Worm (Caenorhabditis elegans) whole organism, late embryonic: ENCODE data around the gene ztf-29.

Experiments
- Y22D7AL.16 ChIP-seq: sonication (generic microtip); optimal IDR thresholded peaks from 2 replicates; lab custom pipeline; 2016; ENCODE audit warnings: missing genetic modification characterization, missing compliant biosample characterization
- ama-1 ChIP-seq: fragments of 150-350 bp; optimal IDR thresholded peaks from 2 replicates; lab custom pipeline; 2014
- ceh-14 ChIP-seq: sonication (generic microtip); optimal IDR thresholded peaks from 2 replicates; lab custom pipeline; 2016; ENCODE audit warnings: missing genotype, missing genetic modification characterization, missing compliant biosample characterization
- ceh-31 ChIP-seq: sonication (generic microtip); optimal IDR thresholded peaks from 2 replicates; lab custom pipeline; 2016; ENCODE audit warnings: missing genetic modification characterization, missing compliant biosample characterization
- elt-2 ChIP-seq: sonication (generic microtip); optimal IDR thresholded peaks from 2 replicates; lab custom pipeline; 2016; ENCODE audit warnings: missing genetic modification reagents, missing genetic modification characterization, missing compliant biosample characterization
- hlh-30 ChIP-seq: sonication (generic microtip); optimal IDR thresholded peaks from 2 replicates; lab custom pipeline; 2017; ENCODE audit warnings: antibody characterized with exemption, missing genetic modification characterization, missing compliant biosample characterization; ENCODE audit not compliant: insufficient read depth
- hlh-8 ChIP-seq: sonication (generic microtip); optimal IDR thresholded peaks from 2 replicates; lab custom pipeline; 2016; ENCODE audit warnings: missing genotype, missing genetic modification characterization, missing compliant biosample characterization
- npax-4 ChIP-seq: sonication (generic microtip); optimal IDR thresholded peaks from 2 replicates; lab custom pipeline; 2016; ENCODE audit warnings: missing genetic modification characterization, missing compliant biosample characterization
- unc-3 ChIP-seq, 2 experiments: fragments of 200-800 bp in 1 of 2; sonication (Bioruptor generic) in 1 of 2; sonication (generic microtip) in 1 of 2; conservative IDR thresholded peaks in 1 of 2; optimal IDR thresholded peaks in 1 of 2; 2 replicates each; pipeline versions ENCODE4 v1.3.6 to Lab custom; 2016 to 2022; ENCODE audit warnings: missing compliant biosample characterization in 2 of 2, missing genetic modification characterization in 2 of 2, missing genetic modification reagents in 1 of 2

ce11 chrIII:11558251-11558650 is 2.7 kb upstream of the ztf-29 start:
- TF ChIP-seq ceh-31 (tag; lab: Kevin White, UChicago) (no peak), ama-1 (no peak), npax-4 (no peak), elt-2 (tag; lab: Kevin White, UChicago) (no peak), hlh-8 (tag; lab: Kevin White, UChicago) (no peak), unc-3 (GFP tag; conservative IDR thresholded peaks at IDR 0.05; lab: Robert Waterston, UW) (no peak), unc-3 (tag; optimal IDR thresholded peaks at IDR 0.05; lab: Kevin White, UChicago) (no peak), hlh-30 (tag; lab: Kevin White, UChicago) (no peak), Y22D7AL.16 (tag; lab: Kevin White, UChicago) (no peak), ceh-14 (tag; lab: Kevin White, UChicago) (no peak)
